Fruit fly (Drosophila melanogaster) whole organism: Measurements from ENCODE around the gene tHMG2.

Experiments used
- Dll ChIP-seq: fragments of >200 bp; optimal IDR thresholded peaks from 2 replicates; lab custom pipeline; 2017
- pan ChIP-seq: fragments of >200 bp; optimal IDR thresholded peaks from 2 replicates; lab custom pipeline; 2017
- psq ChIP-seq: fragments of >200 bp; optimal IDR thresholded peaks from 2 replicates; lab custom pipeline; 2017
- usp ChIP-seq: fragments of >200 bp; optimal IDR thresholded peaks from 2 replicates; lab custom pipeline; 2017; ENCODE audit warnings: missing biosample characterization, missing genetic modification characterization, mixed read lengths

DNA sequence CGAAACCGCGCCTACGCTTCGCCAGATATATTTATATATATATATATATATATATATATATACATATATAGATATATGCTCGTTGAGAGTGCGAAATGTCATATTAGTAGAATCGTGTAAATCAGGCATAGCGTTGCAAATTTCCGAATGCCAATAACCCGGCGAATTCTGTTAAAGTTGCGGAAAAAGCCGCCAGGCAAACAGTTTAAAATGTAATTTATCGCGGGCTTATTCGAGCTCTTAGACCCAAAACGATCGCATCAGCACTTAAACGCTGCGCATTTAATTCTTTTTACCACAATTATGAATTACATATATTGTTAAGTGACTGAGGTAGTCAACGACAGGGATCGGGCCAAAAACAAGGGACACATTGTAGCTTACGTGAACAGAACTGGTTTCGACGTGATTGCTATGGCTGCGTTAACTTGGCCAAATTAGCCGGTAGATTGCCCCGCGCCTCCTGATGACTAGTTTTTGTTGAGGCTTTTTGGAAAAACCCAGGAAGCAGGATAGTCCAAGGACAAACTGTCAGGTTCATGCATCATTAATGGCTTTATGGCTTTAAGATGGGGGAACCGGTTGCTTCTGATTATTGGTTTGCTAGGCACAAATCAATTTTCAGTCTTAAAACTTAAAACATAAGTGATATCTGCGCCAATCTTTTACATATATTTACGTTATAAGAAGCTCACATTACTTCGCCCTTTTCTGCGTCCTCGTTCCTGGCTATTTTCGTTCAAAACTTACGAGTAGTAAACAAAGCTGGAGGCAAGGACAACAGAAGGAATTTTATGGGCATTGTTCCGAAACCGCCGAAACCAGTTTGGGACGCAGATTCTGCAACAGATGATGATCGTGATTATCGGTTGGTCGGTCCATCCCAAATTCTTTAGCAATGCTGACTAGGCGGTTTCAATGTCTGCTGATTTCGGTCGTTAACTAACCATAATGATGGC is 41.5 kb downstream of the tHMG2 start:
- TF ChIP-seq psq, result no peak
- TF ChIP-seq pan (lab: Kevin White, UChicago), result no peak
- TF ChIP-seq usp, result no peak
- no peak for TF ChIP-seq Dll (lab: Kevin White, UChicago)
